Worm (Caenorhabditis elegans): ENCODE data around the gene rpl-3.
A peak's percentile ranks its signal among the peaks of the same experiment; 100 is the strongest.

rpl-3 gene

DNA sequence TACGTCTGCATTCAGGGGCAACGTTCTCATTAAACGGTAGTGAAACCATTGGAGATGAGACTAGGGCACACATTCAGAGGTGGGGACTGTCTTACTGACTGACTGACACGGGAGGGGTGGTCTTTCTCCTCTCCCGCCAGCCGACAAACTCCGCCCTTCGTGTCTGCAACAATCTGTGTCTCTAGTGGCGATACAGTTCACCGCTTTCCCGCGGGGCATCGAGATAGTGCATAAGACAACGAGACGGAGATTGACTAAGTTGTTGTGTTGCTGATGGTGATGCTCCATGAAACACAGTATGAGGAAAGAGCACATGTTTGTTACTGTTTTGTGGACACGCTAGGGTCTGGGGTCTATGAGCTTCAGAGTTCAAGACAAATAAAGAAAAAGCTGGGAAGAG lies 5.8 kb downstream of the rpl-3 start:
- TF ChIP-seq sdc-2 (tag; optimal IDR thresholded peaks at IDR 0.05): peak; percentile 5
- TF ChIP-seq tbx-2 (tag; optimal IDR thresholded peaks at IDR 0.05): peak; percentile 28
- no peak for TF ChIP-seq pat-9 (tag; optimal IDR thresholded peaks at IDR 0.05)
- peak; percentile 50 for TF ChIP-seq ceh-6 (GFP tag; optimal IDR thresholded peaks at IDR 0.05)

ce11 chrIII:3874492-3874891 lies 6.8 kb downstream of the rpl-3 start:
- TF ChIP-seq ceh-14 (tag; optimal IDR thresholded peaks at IDR 0.05): no peak
- TF ChIP-seq ceh-9 (tag; optimal IDR thresholded peaks at IDR 0.05): no peak
- TF ChIP-seq ztf-16 (tag; optimal IDR thresholded peaks at IDR 0.05): no peak
- TF ChIP-seq hlh-15 (tag; optimal IDR thresholded peaks at IDR 0.05): no peak
- TF ChIP-seq sdc-2 (tag; optimal IDR thresholded peaks at IDR 0.05): no peak
- no peak for TF ChIP-seq K09A11.1 (tag; optimal IDR thresholded peaks at IDR 0.05; ENCODE audit: insufficient read depth)
- TF ChIP-seq K02D7.2 (tag; optimal IDR thresholded peaks at IDR 0.05): no peak
- TF ChIP-seq ceh-30 (tag; optimal IDR thresholded peaks at IDR 0.05): no peak
- no peak for TF ChIP-seq ahr-1 (tag; optimal IDR thresholded peaks at IDR 0.05)
- no peak for TF ChIP-seq syd-9 (tag; optimal IDR thresholded peaks at IDR 0.05)
- no peak for TF ChIP-seq C38D4.7 (GFP tag; optimal IDR thresholded peaks at IDR 0.05)

- no peak for TF ChIP-seq hlh-8 (tag; optimal IDR thresholded peaks at IDR 0.05)
- no peak for TF ChIP-seq ceh-30 (tag; optimal IDR thresholded peaks at IDR 0.05)
- no peak for TF ChIP-seq hlh-13 (GFP tag; optimal IDR thresholded peaks at IDR 0.05)
- TF ChIP-seq ets-4 (tag; optimal IDR thresholded peaks at IDR 0.05): no peak
- TF ChIP-seq fkh-10 (GFP tag; optimal IDR thresholded peaks at IDR 0.05): no peak
- TF ChIP-seq zip-5 (tag; optimal IDR thresholded peaks at IDR 0.05): no peak
- no peak for TF ChIP-seq unc-55 (GFP tag; optimal IDR thresholded peaks at IDR 0.05)
- TF ChIP-seq unc-3 (GFP tag; conservative IDR thresholded peaks at IDR 0.05): no peak
- TF ChIP-seq unc-3 (tag; optimal IDR thresholded peaks at IDR 0.05): no peak
- TF ChIP-seq fkh-6 (tag; optimal IDR thresholded peaks at IDR 0.05): no peak
- no peak for TF ChIP-seq elt-2 (tag; optimal IDR thresholded peaks at IDR 0.05)
- no peak for TF ChIP-seq pha-2 (tag; optimal IDR thresholded peaks at IDR 0.05)
These were observed 7.2 kb downstream of the rpl-3 start for ce11 chrIII:3874895-3875294.

DNA sequence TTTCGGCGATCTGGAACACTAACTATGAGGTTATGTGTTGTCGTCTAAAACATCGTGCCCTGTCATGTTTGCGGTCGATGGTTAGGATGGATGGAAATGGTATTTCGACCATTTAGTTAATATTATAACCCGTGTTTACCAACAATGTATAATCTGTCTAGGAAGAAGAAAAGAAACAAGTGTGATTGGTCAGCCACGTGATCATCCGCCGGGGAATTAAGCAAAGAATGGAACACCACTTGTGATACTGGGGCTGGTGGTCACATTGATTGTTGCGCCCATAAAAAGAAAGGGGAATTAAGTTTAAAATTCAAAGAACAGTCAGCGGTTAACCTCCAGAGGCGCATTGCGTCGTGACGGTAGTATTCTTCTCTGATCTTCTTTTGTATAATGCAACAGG lies 8.0 kb downstream of the rpl-3 start:
- TF ChIP-seq syd-9 (tag; optimal IDR thresholded peaks at IDR 0.05) (no peak), hlh-30 (tag; optimal IDR thresholded peaks at IDR 0.05; ENCODE audit: insufficient read depth) (peak; percentile 48), odd-2 (tag; optimal IDR thresholded peaks at IDR 0.05) (no peak), fax-1 (tag; optimal IDR thresholded peaks at IDR 0.05) (no peak), ceh-6 (GFP tag; optimal IDR thresholded peaks at IDR 0.05) (no peak)

ce11 chrIII:3876197-3876897 lies 8.7 kb downstream of the rpl-3 start:
- no peak for TF ChIP-seq pha-2 (tag; optimal IDR thresholded peaks at IDR 0.05)
- no peak for TF ChIP-seq pat-9 (tag; optimal IDR thresholded peaks at IDR 0.05)
- peak; percentile 32 for TF ChIP-seq ceh-31 (tag; optimal IDR thresholded peaks at IDR 0.05)
- TF ChIP-seq dve-1 (tag; optimal IDR thresholded peaks at IDR 0.05): no peak
- TF ChIP-seq ceh-22 (tag; optimal IDR thresholded peaks at IDR 0.05): no peak
- TF ChIP-seq ref-2 (tag; optimal IDR thresholded peaks at IDR 0.05): peak; percentile 78
